Worm (Caenorhabditis elegans): ENCODE results near the gene ZK1320.3.

ZK1320.3 gene

ce11 chrII:9646122-9646555 is 14.1 kb downstream of the ZK1320.3 start:
- TF ChIP-seq nhr-237 (tag; optimal IDR thresholded peaks at IDR 0.05) (peak; percentile 14), nhr-76 (tag; optimal IDR thresholded peaks at IDR 0.05) (no peak), ceh-39 (tag; optimal IDR thresholded peaks at IDR 0.05) (peak; percentile 75), unc-39 (tag; optimal IDR thresholded peaks at IDR 0.05) (no peak), elt-3 (tag; optimal IDR thresholded peaks at IDR 0.05) (no peak), pha-4 (tag; optimal IDR thresholded peaks at IDR 0.05) (peak; percentile 41), cnd-1 (tag; optimal IDR thresholded peaks at IDR 0.05) (peak; percentile 40), ztf-11 (tag; optimal IDR thresholded peaks at IDR 0.05) (no peak), mls-2 (tag; optimal IDR thresholded peaks at IDR 0.05) (peak; percentile 76), ces-1 (GFP tag; optimal IDR thresholded peaks at IDR 0.05) (peak; percentile 70), ceh-43 (GFP tag; optimal IDR thresholded peaks at IDR 0.05) (no peak), ceh-83 (GFP tag; optimal IDR thresholded peaks at IDR 0.05) (no peak), unc-120 (tag; optimal IDR thresholded peaks at IDR 0.05; ENCODE audit: poor library complexity, severe bottlenecking) (peak; percentile 22), sptf-1 (tag; optimal IDR thresholded peaks at IDR 0.05) (peak; percentile 68), snpc-4 (tag; optimal IDR thresholded peaks at IDR 0.05) (no peak), drap-1 (GFP tag; optimal IDR thresholded peaks at IDR 0.05) (peak; percentile 47), tbx-8 (GFP tag; optimal IDR thresholded peaks at IDR 0.05) (peak; percentile 2), blmp-1 (tag; optimal IDR thresholded peaks at IDR 0.05) (peak; percentile 68), ham-2 (GFP tag; optimal IDR thresholded peaks at IDR 0.05) (peak; percentile 90), M03D4.4 (tag; optimal IDR thresholded peaks at IDR 0.05) (no peak), lin-13 (tag; optimal IDR thresholded peaks at IDR 0.05) (peak; percentile 61), bed-3 (GFP tag; optimal IDR thresholded peaks at IDR 0.05) (no peak), mab-5 (tag; optimal IDR thresholded peaks at IDR 0.05) (no peak), sem-2 (GFP tag; optimal IDR thresholded peaks at IDR 0.05) (no peak), hlh-1 (tag; optimal IDR thresholded peaks at IDR 0.05) (peak; percentile 94), elt-1 (tag; optimal IDR thresholded peaks at IDR 0.05; ENCODE audit: borderline replicate concordance, insufficient read depth) (no peak), nhr-28 (tag; optimal IDR thresholded peaks at IDR 0.05) (no peak), unc-62 (GFP tag; optimal IDR thresholded peaks at IDR 0.05) (peak; percentile 76), nhr-2 (tag; optimal IDR thresholded peaks at IDR 0.05) (peak; percentile 87), lsy-2 (tag; optimal IDR thresholded peaks at IDR 0.05) (no peak), flh-1 (GFP tag; optimal IDR thresholded peaks at IDR 0.05) (no peak), lin-32 (GFP tag; optimal IDR thresholded peaks at IDR 0.05) (peak; percentile 46), nhr-12 (tag; optimal IDR thresholded peaks at IDR 0.05) (no peak), zip-8 (tag; optimal IDR thresholded peaks at IDR 0.05) (no peak), mep-1 (tag; optimal IDR thresholded peaks at IDR 0.05) (peak; percentile 91)

- TF ChIP-seq unc-120 (tag; optimal IDR thresholded peaks at IDR 0.05; ENCODE audit: poor library complexity, severe bottlenecking) (no peak), unc-62 (GFP tag; optimal IDR thresholded peaks at IDR 0.05) (peak; percentile 87), ham-2 (GFP tag; optimal IDR thresholded peaks at IDR 0.05) (peak; percentile 87), drap-1 (GFP tag; optimal IDR thresholded peaks at IDR 0.05) (no peak), lin-32 (GFP tag; optimal IDR thresholded peaks at IDR 0.05) (no peak), cnd-1 (tag; optimal IDR thresholded peaks at IDR 0.05) (no peak), M03D4.4 (tag; optimal IDR thresholded peaks at IDR 0.05) (no peak), snpc-4 (tag; optimal IDR thresholded peaks at IDR 0.05) (no peak), ceh-83 (GFP tag; optimal IDR thresholded peaks at IDR 0.05) (no peak), nhr-76 (tag; optimal IDR thresholded peaks at IDR 0.05) (no peak), bed-3 (GFP tag; optimal IDR thresholded peaks at IDR 0.05) (no peak), blmp-1 (tag; optimal IDR thresholded peaks at IDR 0.05) (no peak), elt-1 (tag; optimal IDR thresholded peaks at IDR 0.05; ENCODE audit: borderline replicate concordance, insufficient read depth) (peak; percentile 95), mab-5 (tag; optimal IDR thresholded peaks at IDR 0.05) (no peak), lin-13 (tag; optimal IDR thresholded peaks at IDR 0.05) (no peak), zip-8 (tag; optimal IDR thresholded peaks at IDR 0.05) (no peak), nhr-28 (tag; optimal IDR thresholded peaks at IDR 0.05) (no peak), lsy-2 (tag; optimal IDR thresholded peaks at IDR 0.05) (no peak), sem-2 (GFP tag; optimal IDR thresholded peaks at IDR 0.05) (no peak), flh-1 (GFP tag; optimal IDR thresholded peaks at IDR 0.05) (no peak), mep-1 (tag; optimal IDR thresholded peaks at IDR 0.05) (no peak), ceh-43 (GFP tag; optimal IDR thresholded peaks at IDR 0.05) (no peak), mls-2 (tag; optimal IDR thresholded peaks at IDR 0.05) (no peak)
These were observed 15.1 kb downstream of the ZK1320.3 start for ce11 chrII:9644940-9645634.

DNA sequence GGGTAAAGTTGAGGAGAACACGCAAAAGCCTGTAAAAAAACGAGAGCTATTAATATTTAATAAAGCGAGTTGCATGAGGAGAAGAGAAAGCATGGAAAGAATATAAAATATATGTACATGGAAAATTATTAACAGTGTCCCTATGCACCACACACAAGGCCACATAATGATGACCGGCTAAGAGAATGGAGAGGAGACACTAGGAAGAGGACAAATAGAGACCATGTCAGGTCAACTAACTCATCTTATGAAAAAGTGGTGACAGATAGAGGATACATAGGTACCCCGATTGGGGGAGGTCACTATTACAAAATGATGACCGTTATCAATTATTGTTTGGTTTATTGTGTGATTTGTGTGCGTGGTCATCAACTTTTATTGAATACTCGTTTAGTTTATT is 15.8 kb downstream of the ZK1320.3 start, which contains the start of gene fzr-1:
Gene fzr-1 (minus strand): TSS at position 29 of the 400 bp plus-strand sequence.
- TF ChIP-seq nhr-28 (tag; optimal IDR thresholded peaks at IDR 0.05) (no peak), nhr-2 (tag; optimal IDR thresholded peaks at IDR 0.05) (peak; percentile 94)
